Worm (Caenorhabditis elegans): Measurements from ENCODE around the gene B0563.18.

DNA sequence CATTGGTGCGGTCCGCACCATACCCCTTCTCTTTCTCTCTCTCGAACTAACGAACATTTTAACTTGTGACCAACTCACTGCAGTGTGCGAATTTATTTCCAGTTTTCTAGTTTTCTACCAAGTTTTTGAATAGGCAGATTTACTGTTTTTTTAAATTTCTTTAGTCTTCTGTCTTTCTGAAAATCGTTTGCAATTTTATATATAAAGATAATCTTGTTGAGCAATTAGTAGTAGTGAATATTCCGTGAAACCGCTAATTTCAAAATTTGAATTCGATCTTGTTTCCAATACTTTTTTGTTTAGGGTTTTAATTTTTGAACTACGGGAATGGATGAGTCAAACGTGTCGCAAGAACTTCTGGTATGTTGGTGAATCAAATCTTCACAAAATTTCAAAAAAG, 11.5 kb downstream of the B0563.18 start, which contains the start of gene Y81B9A.2:
- TF ChIP-seq ama-1 (optimal IDR thresholded peaks at IDR 0.05) (no peak), hlh-30 (tag; optimal IDR thresholded peaks at IDR 0.05; ENCODE audit: insufficient read depth) (no peak), ceh-19 (GFP tag; optimal IDR thresholded peaks at IDR 0.05) (no peak), T23F11.4 (GFP tag; optimal IDR thresholded peaks at IDR 0.05) (no peak), pha-4 (tag; optimal IDR thresholded peaks at IDR 0.05) (no peak), pax-1 (tag; optimal IDR thresholded peaks at IDR 0.05) (no peak), unc-86 (tag; optimal IDR thresholded peaks at IDR 0.05) (no peak)
